Fruit fly (Drosophila melanogaster) whole organism: Measurements from ENCODE around the gene CG32720.

Source experiments
- Dll ChIP-seq: fragments of >200 bp; optimal IDR thresholded peaks from 2 replicates; lab custom pipeline; 2017
- EcR ChIP-seq, 2 experiments: fragments of >200 bp; optimal IDR thresholded peaks; 2 replicates each; lab custom pipeline; 2017; ENCODE audit warnings: missing biosample characterization in 2 of 2, missing genetic modification characterization in 2 of 2, missing genetic modification reagents in 2 of 2
- pan ChIP-seq: fragments of >200 bp; optimal IDR thresholded peaks from 2 replicates; lab custom pipeline; 2017
- psq ChIP-seq: fragments of >200 bp; optimal IDR thresholded peaks from 2 replicates; lab custom pipeline; 2017
- usp ChIP-seq: fragments of >200 bp; optimal IDR thresholded peaks from 2 replicates; lab custom pipeline; 2017; ENCODE audit warnings: missing biosample characterization, missing genetic modification characterization, mixed read lengths

- TF ChIP-seq usp (GFP tag; lab: Kevin White, UChicago) = no peak
- TF ChIP-seq psq (lab: Kevin White, UChicago) = no peak
- no peak for TF ChIP-seq Dll (lab: Kevin White, UChicago)
- no peak for TF ChIP-seq EcR (GFP tag; optimal IDR thresholded peaks at IDR 0.05; lab: Kevin White, UChicago)
- no peak for TF ChIP-seq pan
These were observed 48.5 kb downstream of the CG32720 start for dm6 chrX:7488254-7488653.
